Fruit fly (Drosophila melanogaster): Measurements from ENCODE around the gene Phb1.

dm6 chr2L:19164933-19165813 lies 41.5 kb upstream of the Phb1 start:
- TF ChIP-seq CG8478 (optimal IDR thresholded peaks at IDR 0.05) (no peak), usp (GFP tag; optimal IDR thresholded peaks at IDR 0.05) (no peak)
